Fruit fly (Drosophila melanogaster) whole organism, wandering third instar larva: ENCODE data around the gene CG17029.

Source experiments
- Myc ChIP-seq: fragments of >200 bp; optimal IDR thresholded peaks from 2 replicates; lab custom pipeline; 2017
- N ChIP-seq: fragments of >200 bp; optimal IDR thresholded peaks from 2 replicates; lab custom pipeline; 2018; ENCODE audit warnings: missing biosample characterization, missing external identifiers, missing genetic modification characterization
- dmrt93B ChIP-seq: fragments of 200-800 bp; sonication (Bioruptor generic); optimal IDR thresholded peaks from 2 replicates; lab custom pipeline; 2018; ENCODE audit warnings: missing biosample characterization, mild to moderate bottlenecking, missing genetic modification characterization
- pan ChIP-seq: fragments of >200 bp; optimal IDR thresholded peaks from 2 replicates; lab custom pipeline; 2017
- usp ChIP-seq: fragments of >200 bp; optimal IDR thresholded peaks from 2 replicates; lab custom pipeline; 2017; ENCODE audit warnings: missing biosample characterization, missing genetic modification characterization

- TF ChIP-seq dmrt93B (GFP tag; lab: Kevin White, UChicago) (no peak), pan (lab: Kevin White, UChicago) (no peak), N (GFP tag; lab: Kevin White, UChicago) (no peak), Myc (lab: Kevin White, UChicago) (no peak), usp (GFP tag; lab: Kevin White, UChicago) (no peak)
Observed at dm6 chr3L:15975068-15975467, 1.6 kb upstream of the CG17029 start, which contains the start of gene CG17026.
